In the genomic region with DNA sequence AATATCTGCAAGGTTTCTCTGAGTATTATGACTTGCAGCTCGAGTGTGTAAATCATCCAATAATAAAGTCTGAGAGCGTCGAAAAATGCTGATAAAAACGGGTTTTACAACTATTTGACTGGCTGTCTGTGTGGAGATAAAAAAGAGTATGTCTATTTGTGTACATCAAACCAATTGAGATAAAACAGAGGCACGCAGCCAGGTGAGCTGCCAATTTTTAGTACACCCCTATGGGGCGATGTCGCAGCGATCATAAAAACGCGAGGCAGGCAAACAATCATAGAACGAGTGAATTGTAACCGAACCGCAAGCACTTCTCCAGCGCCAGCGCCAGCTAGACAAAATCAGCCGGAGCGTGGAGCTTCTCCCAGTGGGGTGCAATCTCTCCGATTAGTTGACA, we compare ENCODE assay signal across 3 fruit fly cellular contexts.
TF ChIP-seq lines count a peak whose summit lies in the region.

A gene (plus strand): TSS at position 189 of the 400 bp plus-strand sequence.

- TF ChIP-seq CTCF in whole organism, embryonic (GFP tag; optimal IDR thresholded peaks at IDR 0.05; lab: Kevin White, UChicago) = no peak

TF ChIP-seq in whole organism, adult, 20 proteins besides CTCF, POLR2A, EP300 and RAD21:
- TF ChIP-seq CG7101 (tag; optimal IDR thresholded peaks at IDR 0.05; lab: Kevin White, UChicago) (no peak), kay (GFP tag; lab: Kevin White, UChicago; ENCODE audit: borderline replicate concordance) (no peak), toe (GFP tag; optimal IDR thresholded peaks at IDR 0.05; lab: Kevin White, UChicago) (no peak), cic (GFP tag; optimal IDR thresholded peaks at IDR 0.05; lab: Kevin White, UChicago) (peak; percentile 59), ovo (GFP tag; optimal IDR thresholded peaks at IDR 0.05; lab: Kevin White, UChicago) (no peak)

TF ChIP-seq in whole organism, embryonic, 481 proteins besides CTCF, POLR2A, EP300 and RAD21:
- TF ChIP-seq CG5245 (GFP tag; optimal IDR thresholded peaks at IDR 0.05; lab: Kevin White, UChicago) = no peak
- TF ChIP-seq CG13296 (GFP tag; optimal IDR thresholded peaks at IDR 0.05; lab: Kevin White, UChicago) = peak; percentile 39
- TF ChIP-seq CG42726 (GFP tag; IDR thresholded peaks at IDR 0.05; lab: Robert Waterston, UW; ENCODE audit: partially characterized antibody) = 0 out of 2 replicates have a peak, but pooled peaks have one; percentile 9
- no peak for TF ChIP-seq sqz (GFP tag; optimal IDR thresholded peaks at IDR 0.05; lab: Kevin White, UChicago)
- no peak for TF ChIP-seq br (optimal IDR thresholded peaks at IDR 0.05; lab: Kevin White, UChicago)
- no peak for TF ChIP-seq CG2129 (GFP tag; IDR thresholded peaks at IDR 0.05; lab: Robert Waterston, UW; ENCODE audit: partially characterized antibody)
- peak; percentile 5 for TF ChIP-seq mirr (GFP tag; optimal IDR thresholded peaks at IDR 0.05; lab: Kevin White, UChicago)
- peak; percentile 19 for TF ChIP-seq CG12071 (GFP tag; optimal IDR thresholded peaks at IDR 0.05; lab: Kevin White, UChicago)
- peak; percentile 20 for TF ChIP-seq Med (GFP tag; lab: Kevin White, UChicago)
- TF ChIP-seq fd96Cb (tag; optimal IDR thresholded peaks at IDR 0.05; lab: Kevin White, UChicago) = no peak
- TF ChIP-seq Fer1 (GFP tag; optimal IDR thresholded peaks at IDR 0.05; lab: Kevin White, UChicago) = peak; percentile 0
- peak; percentile 6 for TF ChIP-seq CG15269 (tag; optimal IDR thresholded peaks at IDR 0.05; lab: Kevin White, UChicago)
- no peak for TF ChIP-seq CG18619 (GFP tag; optimal IDR thresholded peaks at IDR 0.05; lab: Kevin White, UChicago)
- TF ChIP-seq CG30020 (tag; optimal IDR thresholded peaks at IDR 0.05; lab: Kevin White, UChicago) = no peak
- TF ChIP-seq insv (GFP tag; optimal IDR thresholded peaks at IDR 0.05; lab: Kevin White, UChicago) = no peak
- no peak for TF ChIP-seq corto (GFP tag; optimal IDR thresholded peaks at IDR 0.05; lab: Kevin White, UChicago)
- peak; percentile 16 for TF ChIP-seq caup (GFP tag; optimal IDR thresholded peaks at IDR 0.05; lab: Kevin White, UChicago; ENCODE audit: severe bottlenecking)
- no peak for TF ChIP-seq zf30C (GFP tag; optimal IDR thresholded peaks at IDR 0.05; lab: Kevin White, UChicago)
- peak; percentile 53 for TF ChIP-seq CG13894 (tag; optimal IDR thresholded peaks at IDR 0.05; lab: Kevin White, UChicago)
- peak; percentile 50 for TF ChIP-seq sug (tag; optimal IDR thresholded peaks at IDR 0.05; lab: Kevin White, UChicago)
- TF ChIP-seq CG8290 (GFP tag; optimal IDR thresholded peaks at IDR 0.05; lab: Kevin White, UChicago) = no peak
- TF ChIP-seq CG8290 (tag; optimal IDR thresholded peaks at IDR 0.05; lab: Kevin White, UChicago) = no peak
- no peak for TF ChIP-seq klu (GFP tag; IDR thresholded peaks at IDR 0.05; lab: Robert Waterston, UW)
- TF ChIP-seq CG2678 (tag; optimal IDR thresholded peaks at IDR 0.05; lab: Kevin White, UChicago) = peak; percentile 35
- peak; percentile 3 for TF ChIP-seq odd (GFP tag; optimal IDR thresholded peaks at IDR 0.05; lab: Kevin White, UChicago)
- TF ChIP-seq Nf-YA (GFP tag; IDR thresholded peaks at IDR 0.05; lab: Robert Waterston, UW) = no peak
- TF ChIP-seq Gug (GFP tag; IDR thresholded peaks at IDR 0.05; lab: Robert Waterston, UW) = no peak
- TF ChIP-seq CG9727 (GFP tag; optimal IDR thresholded peaks at IDR 0.05; lab: Kevin White, UChicago) = no peak
- TF ChIP-seq Side (GFP tag; optimal IDR thresholded peaks at IDR 0.05; lab: Kevin White, UChicago) = no peak
- peak; percentile 15 for TF ChIP-seq CG10543 (GFP tag; optimal IDR thresholded peaks at IDR 0.05; lab: Kevin White, UChicago)
- TF ChIP-seq CG7928 (GFP tag; optimal IDR thresholded peaks at IDR 0.05; lab: Kevin White, UChicago) = no peak
- TF ChIP-seq h (optimal IDR thresholded peaks at IDR 0.05; lab: Kevin White, UChicago) = no peak
- TF ChIP-seq CG34376 (GFP tag; optimal IDR thresholded peaks at IDR 0.05; lab: Kevin White, UChicago) = peak; percentile 18
- TF ChIP-seq CG6175 (GFP tag; IDR thresholded peaks at IDR 0.05; lab: Robert Waterston, UW) = peak; percentile 56; the same call in 2 of the 3 replicates
- TF ChIP-seq Oaz (GFP tag; IDR thresholded peaks at IDR 0.05; lab: Robert Waterston, UW) = no peak
TF ChIP-seq in whole organism, embryonic: peak in this region for 15.

TF ChIP-seq in whole organism, prepupa, 60 proteins besides CTCF, POLR2A, EP300 and RAD21:
- no peak for TF ChIP-seq CG3032 (tag; optimal IDR thresholded peaks at IDR 0.05; lab: Kevin White, UChicago)
- TF ChIP-seq fkh (GFP tag; optimal IDR thresholded peaks at IDR 0.05; lab: Kevin White, UChicago) = peak; percentile 51
